Worm (Caenorhabditis elegans) whole organism, L1 larva: Measurements from ENCODE around the gene ttr-52.

Experiments used
- C04F5.9 ChIP-seq: sonication (generic microtip); optimal IDR thresholded peaks from 2 replicates; lab custom pipeline; 2016; ENCODE audit warnings: missing genetic modification characterization, missing compliant biosample characterization
- F16B12.6 ChIP-seq: fragments of 150-350 bp; optimal IDR thresholded peaks from 2 replicates; lab custom pipeline; 2014; ENCODE audit warnings: missing biosample characterization, missing genetic modification characterization
- Y116A8C.19 ChIP-seq: sonication (generic microtip); optimal IDR thresholded peaks from 2 replicates; lab custom pipeline; 2016; ENCODE audit warnings: missing compliant biosample characterization, missing genetic modification characterization, borderline replicate concordance
- alr-1 ChIP-seq: fragments of 200-800 bp; sonication (Bioruptor generic); optimal IDR thresholded peaks from 2 replicates; lab custom pipeline; 2018; ENCODE audit warnings: borderline replicate concordance, mild to moderate bottlenecking, missing genetic modification characterization, missing compliant biosample characterization
- aly-2 ChIP-seq: fragments of 150-350 bp; optimal IDR thresholded peaks from 2 replicates; lab custom pipeline; 2014; ENCODE audit warnings: missing biosample characterization, missing genetic modification characterization
- blmp-1 ChIP-seq: fragments of 150-350 bp; optimal IDR thresholded peaks from 2 replicates; lab custom pipeline; 2014; ENCODE audit warnings: missing biosample characterization, missing genetic modification characterization
- ceh-63 ChIP-seq: fragments of 200-800 bp; sonication (Bioruptor generic); optimal IDR thresholded peaks from 2 replicates; lab custom pipeline; 2018; ENCODE audit warnings: mild to moderate bottlenecking, missing genetic modification characterization, missing compliant biosample characterization
- ceh-82 ChIP-seq, 3 experiments: fragments of 150-350 bp in 1 of 3; sonication (generic microtip) in 2 of 3; optimal IDR thresholded peaks; 2 replicates each; lab custom pipeline; 2014 to 2017; ENCODE audit warnings: missing biosample characterization in 3 of 3, missing genetic modification characterization in 3 of 3
- ceh-90 ChIP-seq: sonication (generic microtip); optimal IDR thresholded peaks from 2 replicates; lab custom pipeline; 2016; ENCODE audit warnings: missing genetic modification characterization, missing compliant biosample characterization
- ces-1 ChIP-seq: fragments of 150-350 bp; optimal IDR thresholded peaks from 2 replicates; lab custom pipeline; 2014; ENCODE audit warnings: missing biosample characterization, missing genetic modification reagents, missing genetic modification characterization
- efl-1 ChIP-seq, 4 experiments: fragments of 150-350 bp; optimal IDR thresholded peaks in 3 of 4; peaks in 1 of 4; 1 replicate in 1 of 4; 2 replicates in 3 of 4; lab custom pipeline; 2014; ENCODE audit warnings: missing biosample characterization in 2 of 4, missing genetic modification characterization in 2 of 4, missing genetic modification reagents in 2 of 4
- egl-13 ChIP-seq: sonication (generic microtip); optimal IDR thresholded peaks from 2 replicates; lab custom pipeline; 2016; ENCODE audit warnings: missing genotype, missing genetic modification reagents, missing genetic modification characterization, missing compliant biosample characterization
- egl-27 ChIP-seq, 2 experiments: fragments of 150-350 bp in 1 of 2; sonication (generic microtip); optimal IDR thresholded peaks; 3 replicates each; lab custom pipeline; 2017 to 2018; ENCODE audit warnings: missing biosample characterization in 2 of 2, missing genetic modification characterization in 2 of 2, missing genetic modification reagents in 2 of 2
- ets-5 ChIP-seq: fragments of 200-800 bp; sonication (Bioruptor generic); IDR thresholded peaks from 2 replicates; pipeline ENCODE4 v1.3.6; 2022; ENCODE audit warnings: missing genetic modification characterization, missing compliant biosample characterization
- grh-1 ChIP-seq: fragments of 200-800 bp; sonication (Bioruptor generic); IDR thresholded peaks from 2 replicates; pipeline ENCODE4 v1.3.6; 2022; ENCODE audit warnings: missing genetic modification reagents, missing genetic modification characterization, missing compliant biosample characterization
- hlh-17 ChIP-seq: fragments of 200-800 bp; sonication (Bioruptor generic); optimal IDR thresholded peaks from 2 replicates; lab custom pipeline; 2018; ENCODE audit warnings: missing genetic modification characterization, mild to moderate bottlenecking, missing compliant biosample characterization, moderate library complexity, borderline replicate concordance
- hpl-2 ChIP-seq: fragments of 150-350 bp; optimal IDR thresholded peaks from 2 replicates; lab custom pipeline; 2014; ENCODE audit warnings: missing biosample characterization, missing genetic modification reagents, missing genetic modification characterization
- jun-1 ChIP-seq: fragments of 150-350 bp; optimal IDR thresholded peaks from 2 replicates; lab custom pipeline; 2014; ENCODE audit warnings: missing biosample characterization, missing genetic modification reagents, missing genetic modification characterization
- lin-14 ChIP-seq: fragments of 200-800 bp; sonication (Bioruptor generic); optimal IDR thresholded peaks from 2 replicates; lab custom pipeline; 2018; ENCODE audit warnings: mild to moderate bottlenecking, missing genetic modification characterization, moderate library complexity, missing compliant biosample characterization
- lin-15B ChIP-seq: fragments of 150-350 bp; sonication (generic microtip); optimal IDR thresholded peaks from 3 replicates; lab custom pipeline; 2014; ENCODE audit warnings: missing biosample characterization, missing genetic modification characterization
- lir-3 ChIP-seq: sonication (generic microtip); optimal IDR thresholded peaks from 2 replicates; lab custom pipeline; 2016; ENCODE audit warnings: mild to moderate bottlenecking, missing genetic modification characterization, moderate library complexity, missing compliant biosample characterization; ENCODE audit not compliant: poor library complexity
- mep-1 ChIP-seq: fragments of 150-350 bp; optimal IDR thresholded peaks from 2 replicates; lab custom pipeline; 2014; ENCODE audit warnings: missing biosample characterization, missing genetic modification characterization
- nhr-12 ChIP-seq: sonication (generic microtip); optimal IDR thresholded peaks from 2 replicates; lab custom pipeline; 2017; ENCODE audit warnings: missing biosample characterization, missing genetic modification characterization
- nhr-19 ChIP-seq: fragments of 200-800 bp; sonication (Bioruptor generic); conservative IDR thresholded peaks from 2 replicates; pipeline ENCODE4 v1.3.6; 2022; ENCODE audit warnings: missing genetic modification characterization, missing compliant biosample characterization
- nhr-71 ChIP-seq: sonication (generic microtip); optimal IDR thresholded peaks from 2 replicates; lab custom pipeline; 2016; ENCODE audit warnings: mild to moderate bottlenecking, missing genetic modification characterization, moderate library complexity, missing compliant biosample characterization
- nhr-76 ChIP-seq: sonication (generic microtip); optimal IDR thresholded peaks from 2 replicates; lab custom pipeline; 2017; ENCODE audit warnings: missing biosample characterization, missing genetic modification characterization
- nhr-85 ChIP-seq: sonication (generic microtip); peaks from one replicate; lab custom pipeline; 2016; ENCODE audit warnings: missing genetic modification characterization, inconsistent platforms, missing compliant biosample characterization
- nhr-90 ChIP-seq: sonication (generic microtip); optimal IDR thresholded peaks from 2 replicates; lab custom pipeline; 2016; ENCODE audit warnings: mild to moderate bottlenecking, missing genetic modification characterization, missing compliant biosample characterization; ENCODE audit not compliant: poor library complexity
- pag-3 ChIP-seq: sonication (generic microtip); optimal IDR thresholded peaks from 2 replicates; lab custom pipeline; 2017; ENCODE audit warnings: missing genetic modification characterization, mild to moderate bottlenecking, missing compliant biosample characterization, antibody characterized with exemption, borderline replicate concordance; ENCODE audit not compliant: insufficient read depth
- pqm-1 ChIP-seq: sonication (generic microtip); optimal IDR thresholded peaks from 3 replicates; lab custom pipeline; 2017; ENCODE audit warnings: missing biosample characterization, missing genetic modification characterization
- skn-1 ChIP-seq: fragments of 150-350 bp; optimal IDR thresholded peaks from 2 replicates; lab custom pipeline; 2014; ENCODE audit warnings: missing biosample characterization, missing genetic modification characterization
- swsn-7 ChIP-seq: sonication (generic microtip); optimal IDR thresholded peaks from 2 replicates; lab custom pipeline; 2016; ENCODE audit warnings: missing genetic modification characterization, missing compliant biosample characterization
- tbx-2 ChIP-seq: sonication (generic microtip); optimal IDR thresholded peaks from 2 replicates; lab custom pipeline; 2016; ENCODE audit warnings: missing genetic modification characterization, missing compliant biosample characterization
- tlp-1 ChIP-seq: fragments of 150-350 bp; optimal IDR thresholded peaks from 2 replicates; lab custom pipeline; 2014; ENCODE audit warnings: missing biosample characterization, missing genetic modification characterization
- unc-30 ChIP-seq: sonication (generic microtip); optimal IDR thresholded peaks from 2 replicates; lab custom pipeline; 2017; ENCODE audit warnings: missing biosample characterization, missing genetic modification characterization
- xbp-1 ChIP-seq: sonication (generic microtip); optimal IDR thresholded peaks from 2 replicates; lab custom pipeline; 2016; ENCODE audit warnings: missing genetic modification characterization, missing compliant biosample characterization
- ztf-11 ChIP-seq, 2 experiments: sonication (generic microtip); optimal IDR thresholded peaks; 2 replicates each; lab custom pipeline; 2016 to 2017; ENCODE audit warnings: missing genetic modification characterization in 2 of 2, missing biosample characterization in 1 of 2, missing compliant biosample characterization in 1 of 2

Gene ttr-52

ce11 chrIII:13378242-13378641 lies 26.3 kb upstream of the ttr-52 start, which contains the start of gene T03F6.10:
T03F6.10 (minus strand) TSS chrIII:13378342.
- TF ChIP-seq efl-1 (optimal IDR thresholded peaks at IDR 0.05; lab: Kevin White, UChicago), result no peak
- peak in 1 of 2 experiments; percentile 21 for TF ChIP-seq efl-1 (GFP tag; optimal IDR thresholded peaks at IDR 0.05 in 1 of 2; lab: Kevin White, UChicago)
- no peak for TF ChIP-seq egl-27 (tag; optimal IDR thresholded peaks at IDR 0.05; lab: Kevin White, UChicago)

- TF ChIP-seq xbp-1 (tag; lab: Kevin White, UChicago) (no peak), hpl-2 (GFP tag; lab: Kevin White, UChicago) (no peak), pag-3 (tag; lab: Kevin White, UChicago) (no peak), mep-1 (no peak), egl-13 (tag; lab: Kevin White, UChicago) (no peak), hlh-17 (GFP tag; lab: Kevin White, UChicago) (no peak), nhr-19 (no peak), ceh-90 (tag; lab: Kevin White, UChicago) (no peak), ceh-82 (tag; optimal IDR thresholded peaks at IDR 0.05; lab: Kevin White, UChicago) (no peak)
These were observed 24.3 kb upstream of the ttr-52 start, which contains the start of gene T03F6.6 for ce11 chrIII:13380196-13380595. T03F6.6 (minus strand) TSS chrIII:13380296.

ce11 chrIII:13380881-13381280 lies 23.6 kb upstream of the ttr-52 start:
- TF ChIP-seq lin-14 (GFP tag; lab: Kevin White, UChicago) (peak; percentile 12), nhr-85 (tag; lab: Kevin White, UChicago) (peak; percentile 84), nhr-71 (tag; lab: Kevin White, UChicago) (peak; percentile 2), tlp-1 (no peak)

ce11 chrIII:13381684-13382083 lies 22.8 kb upstream of the ttr-52 start:
- TF ChIP-seq ceh-82 (tag; optimal IDR thresholded peaks at IDR 0.05; lab: Kevin White, UChicago), result no peak
- no peak for TF ChIP-seq swsn-7 (tag; lab: Kevin White, UChicago)
- no peak for TF ChIP-seq skn-1 (tag; lab: Kevin White, UChicago)
- TF ChIP-seq jun-1 (tag; lab: Kevin White, UChicago), result no peak
- peak; percentile 76 for TF ChIP-seq blmp-1 (tag; lab: Kevin White, UChicago)
- no peak for TF ChIP-seq ztf-11 (tag; optimal IDR thresholded peaks at IDR 0.05; lab: Kevin White, UChicago)
- no peak for TF ChIP-seq alr-1 (tag; lab: Kevin White, UChicago)
- TF ChIP-seq aly-2, result no peak
- TF ChIP-seq grh-1 (GFP tag; lab: Robert Waterston, UW), result no peak
- no peak for TF ChIP-seq tbx-2 (tag; lab: Kevin White, UChicago)
- TF ChIP-seq ceh-63, result no peak
- TF ChIP-seq C04F5.9 (tag; lab: Kevin White, UChicago), result no peak
- no peak for TF ChIP-seq ets-5 (GFP tag; lab: Robert Waterston, UW)
- no peak for TF ChIP-seq lin-15B (tag; lab: Kevin White, UChicago)
- TF ChIP-seq lin-14 (GFP tag; lab: Kevin White, UChicago), result peak; percentile 31
- TF ChIP-seq, all 84 proteins: peak for 2

- TF ChIP-seq xbp-1 (tag; lab: Kevin White, UChicago) (peak; percentile 57), efl-1 (optimal IDR thresholded peaks at IDR 0.05; lab: Kevin White, UChicago) (no peak), efl-1 (GFP tag; optimal IDR thresholded peaks at IDR 0.05 in 1 of 2; lab: Kevin White, UChicago) (peak in 1 of 2 experiments; percentile 7), lir-3 (tag; lab: Kevin White, UChicago) (no peak)
These were observed 21.4 kb upstream of the ttr-52 start for ce11 chrIII:13383159-13383558.

ce11 chrIII:13385850-13386249 lies 18.7 kb upstream of the ttr-52 start, which contains the start of gene T03F6.4:
T03F6.4 (plus strand) TSS chrIII:13386150.
- no peak for TF ChIP-seq F16B12.6 (tag; lab: Kevin White, UChicago)
- TF ChIP-seq nhr-90, result no peak
- no peak for TF ChIP-seq unc-30 (tag; lab: Kevin White, UChicago)
- TF ChIP-seq hpl-2 (GFP tag; lab: Kevin White, UChicago), result no peak
- TF ChIP-seq ceh-90 (tag; lab: Kevin White, UChicago), result no peak
- no peak for TF ChIP-seq nhr-12
- no peak for TF ChIP-seq mep-1
- no peak for TF ChIP-seq ces-1 (GFP tag; lab: Kevin White, UChicago)
- TF ChIP-seq swsn-7 (tag; lab: Kevin White, UChicago), result no peak
- TF ChIP-seq Y116A8C.19 (tag; lab: Kevin White, UChicago), result no peak
- no peak for TF ChIP-seq nhr-76
- no peak for TF ChIP-seq pqm-1 (tag; lab: Kevin White, UChicago)
- no peak for TF ChIP-seq tbx-2 (tag; lab: Kevin White, UChicago)
